Fruit fly (Drosophila melanogaster): Measurements from ENCODE around the gene Ctu2.

DNA sequence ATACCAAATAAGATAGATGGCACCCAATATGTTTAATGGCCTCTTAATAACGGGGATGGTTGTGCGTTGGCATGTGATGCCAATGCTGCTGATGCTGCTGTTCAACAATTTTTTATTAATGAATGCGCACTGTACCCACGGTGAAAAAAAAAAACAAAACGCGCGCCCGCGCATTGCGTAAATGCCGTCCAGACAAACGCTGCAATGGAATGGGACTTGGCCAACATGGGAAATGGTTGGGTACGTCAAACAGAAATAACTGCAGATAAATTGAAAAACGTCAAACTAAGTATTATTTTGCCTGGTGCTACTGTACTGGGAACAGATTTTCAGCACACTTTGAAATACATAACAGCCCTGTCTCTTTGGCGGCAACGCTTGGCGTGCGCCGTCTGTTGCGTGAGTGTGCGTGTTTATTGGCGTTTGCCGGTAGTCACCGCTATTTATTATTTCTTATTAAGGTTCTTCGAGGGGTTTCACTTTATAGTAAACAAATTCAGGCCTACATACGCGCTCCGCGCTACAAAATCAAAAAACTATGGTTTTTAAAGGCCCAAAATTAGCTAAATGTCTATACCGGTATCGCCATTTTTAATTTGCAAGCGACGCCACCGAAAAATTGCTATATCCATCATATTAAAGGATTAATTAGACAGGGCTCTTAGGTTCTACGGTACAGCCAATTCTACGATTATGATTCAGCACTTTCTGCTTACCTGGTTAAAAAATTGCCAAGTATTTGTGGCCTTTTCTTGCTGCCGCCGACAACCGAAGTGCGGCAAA is 40.3 kb downstream of the Ctu2 start:
- TF ChIP-seq CG8478 (optimal IDR thresholded peaks at IDR 0.05) (no peak), CTCF (optimal IDR thresholded peaks at IDR 0.05) (no peak)
